Worm (Caenorhabditis elegans): ENCODE measurements around the gene pos-1.
A peak's percentile ranks its signal among the peaks of the same experiment; 100 is the strongest.

Gene pos-1

DNA sequence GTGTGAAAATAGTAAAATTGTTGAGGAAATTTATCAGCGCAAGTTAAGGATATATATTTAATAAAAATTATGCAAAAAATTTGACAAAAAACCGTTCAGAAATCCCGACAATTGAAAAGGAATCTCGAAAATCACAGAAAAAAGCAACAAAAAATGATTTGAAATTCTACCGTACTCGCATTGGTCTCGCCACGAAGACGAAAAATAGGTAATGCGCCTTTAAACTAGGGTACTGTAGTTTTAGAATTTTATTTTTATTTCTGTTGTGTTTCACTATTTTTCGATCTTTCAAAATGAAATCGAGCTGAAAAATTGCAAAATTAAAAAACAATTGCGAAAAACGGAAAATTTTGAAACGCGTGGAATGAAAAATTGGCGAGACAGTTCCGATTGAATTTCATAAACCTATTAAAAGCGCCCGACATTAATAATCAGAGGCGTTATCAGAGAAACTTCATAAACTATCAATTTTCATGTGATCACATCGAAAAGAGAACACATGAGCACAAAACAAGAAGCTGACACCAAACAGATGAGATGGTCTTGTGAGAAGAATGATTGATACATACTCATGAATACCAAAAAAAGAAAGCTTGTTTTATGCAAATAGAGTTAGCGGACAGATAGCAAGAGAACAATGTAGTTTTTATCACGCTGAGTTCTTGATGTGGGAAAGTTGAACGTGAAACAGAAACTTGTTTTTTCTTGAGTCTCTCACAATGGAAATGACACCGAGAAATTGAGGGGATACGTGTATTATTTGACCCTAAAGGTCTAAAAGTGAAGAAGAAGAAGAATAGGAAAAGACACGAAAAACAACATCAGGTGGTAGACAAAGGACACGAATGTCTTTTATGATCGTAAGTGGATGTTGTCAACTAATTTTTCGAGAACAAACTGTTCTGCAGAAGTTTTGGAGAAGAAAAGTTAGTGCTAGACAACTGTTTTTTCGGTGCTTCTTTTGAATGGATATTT, 11.2 kb downstream of the pos-1 start (continued):
- TF ChIP-seq egl-18 (GFP tag; IDR thresholded peaks at IDR 0.05): no peak
- peak; percentile 20 for TF ChIP-seq atf-7 (tag; optimal IDR thresholded peaks at IDR 0.05)
- peak; percentile 31 for TF ChIP-seq F49E8.2 (tag; optimal IDR thresholded peaks at IDR 0.05; ENCODE audit: insufficient read depth)
- TF ChIP-seq sea-2 (GFP tag; IDR thresholded peaks at IDR 0.05): no peak
- TF ChIP-seq lsy-27 (tag; optimal IDR thresholded peaks at IDR 0.05; ENCODE audit: borderline replicate concordance, insufficient read depth): no peak
- 0 out of 2 replicates have a peak, but pooled peaks have one; percentile 8 for TF ChIP-seq pbrm-1 (GFP tag; IDR thresholded peaks at IDR 0.05)
- TF ChIP-seq snpc-3.4 (tag; optimal IDR thresholded peaks at IDR 0.05): peak; percentile 42
- peak; percentile 48; the same call in 1 of the 2 replicates for TF ChIP-seq lin-26 (GFP tag; IDR thresholded peaks at IDR 0.05)

DNA sequence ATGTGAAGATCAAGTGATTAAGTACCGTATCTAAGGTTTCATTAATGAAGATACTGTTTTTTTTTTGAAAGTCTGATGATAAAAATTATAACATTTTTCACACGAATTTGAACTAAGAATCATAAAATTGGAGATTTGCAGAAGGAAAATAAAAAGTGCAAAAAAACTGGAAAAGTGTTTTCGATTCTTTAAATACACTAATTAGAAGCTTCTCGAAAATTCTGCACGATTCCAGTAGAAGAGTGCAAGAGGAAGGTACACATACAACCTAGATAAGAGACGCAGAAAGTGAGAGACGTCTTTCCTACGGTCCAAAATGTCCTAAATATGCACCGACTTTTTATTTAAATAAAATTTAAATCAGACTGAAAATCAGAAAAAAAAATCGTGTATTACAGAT, 12.3 kb downstream of the pos-1 start:
- TF ChIP-seq athp-1 (tag; optimal IDR thresholded peaks at IDR 0.05) (no peak), hlh-26 (GFP tag; conservative IDR thresholded peaks at IDR 0.05) (no peak), lsl-1 (GFP tag; optimal IDR thresholded peaks at IDR 0.05) (no peak), rpc-1 (optimal IDR thresholded peaks at IDR 0.05) (peak; percentile 25), rpc-1 (tag; optimal IDR thresholded peaks at IDR 0.05) (no peak), ceh-91 (GFP tag; IDR thresholded peaks at IDR 0.05) (no peak), madf-6 (GFP tag; IDR thresholded peaks at IDR 0.05) (no peak), hsf-1 (GFP tag; IDR thresholded peaks at IDR 0.05) (peak; percentile 56; the same call in 1 of the 2 replicates), tlf-1 (GFP tag; optimal IDR thresholded peaks at IDR 0.05) (no peak), snpc-1.1 (tag; optimal IDR thresholded peaks at IDR 0.05; ENCODE audit: insufficient read depth) (no peak), ceh-58 (GFP tag; IDR thresholded peaks at IDR 0.05) (no peak), cebp-2 (GFP tag; IDR thresholded peaks at IDR 0.05) (no peak), hmg-1.2 (GFP tag; IDR thresholded peaks at IDR 0.05) (peak; percentile 38; the same call in 1 of the 2 replicates), gei-17 (GFP tag; optimal IDR thresholded peaks at IDR 0.05) (no peak), ets-4 (GFP tag; optimal IDR thresholded peaks at IDR 0.05) (no peak)

DNA sequence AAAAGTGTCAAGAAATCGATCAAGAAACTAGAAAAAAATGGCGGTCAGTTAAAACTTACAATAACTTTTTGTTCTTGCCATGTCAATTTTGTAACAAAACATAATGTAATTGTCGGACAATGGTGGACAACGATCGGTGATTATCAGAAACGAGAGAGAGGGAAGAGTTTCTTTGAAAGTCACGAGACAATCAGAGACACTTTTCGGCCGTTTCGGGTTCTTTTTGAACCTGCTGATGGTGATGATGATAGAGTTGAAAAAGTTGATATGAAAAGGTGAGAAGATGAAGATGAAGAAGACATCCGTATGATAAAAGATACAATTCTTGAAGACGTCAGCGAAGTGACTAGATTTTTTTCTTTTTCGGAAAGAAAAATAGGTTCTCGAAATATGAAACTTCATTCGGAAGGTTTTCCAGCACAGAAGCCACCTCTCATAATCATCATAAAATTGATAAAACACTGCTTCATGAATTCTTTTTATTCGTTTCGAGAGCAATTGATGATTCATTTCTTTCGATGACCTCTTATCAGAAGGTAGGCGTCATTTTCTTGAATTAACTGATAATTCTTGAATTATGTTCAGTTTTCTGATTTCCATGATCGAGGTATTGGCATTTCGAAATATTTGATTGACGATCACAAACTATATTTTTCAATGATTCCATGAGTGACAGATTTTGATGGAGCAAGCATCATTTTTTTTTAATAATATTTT, 13.0 kb downstream of the pos-1 start:
- TF ChIP-seq hlh-26 (GFP tag; conservative IDR thresholded peaks at IDR 0.05): no peak
- TF ChIP-seq ccch-3 (GFP tag; optimal IDR thresholded peaks at IDR 0.05): no peak
- peak; percentile 81 for TF ChIP-seq nhr-80 (tag; optimal IDR thresholded peaks at IDR 0.05)
- TF ChIP-seq cebp-1 (GFP tag; IDR thresholded peaks at IDR 0.05): no peak
- TF ChIP-seq cebp-1 (tag; optimal IDR thresholded peaks at IDR 0.05): peak; percentile 53

DNA sequence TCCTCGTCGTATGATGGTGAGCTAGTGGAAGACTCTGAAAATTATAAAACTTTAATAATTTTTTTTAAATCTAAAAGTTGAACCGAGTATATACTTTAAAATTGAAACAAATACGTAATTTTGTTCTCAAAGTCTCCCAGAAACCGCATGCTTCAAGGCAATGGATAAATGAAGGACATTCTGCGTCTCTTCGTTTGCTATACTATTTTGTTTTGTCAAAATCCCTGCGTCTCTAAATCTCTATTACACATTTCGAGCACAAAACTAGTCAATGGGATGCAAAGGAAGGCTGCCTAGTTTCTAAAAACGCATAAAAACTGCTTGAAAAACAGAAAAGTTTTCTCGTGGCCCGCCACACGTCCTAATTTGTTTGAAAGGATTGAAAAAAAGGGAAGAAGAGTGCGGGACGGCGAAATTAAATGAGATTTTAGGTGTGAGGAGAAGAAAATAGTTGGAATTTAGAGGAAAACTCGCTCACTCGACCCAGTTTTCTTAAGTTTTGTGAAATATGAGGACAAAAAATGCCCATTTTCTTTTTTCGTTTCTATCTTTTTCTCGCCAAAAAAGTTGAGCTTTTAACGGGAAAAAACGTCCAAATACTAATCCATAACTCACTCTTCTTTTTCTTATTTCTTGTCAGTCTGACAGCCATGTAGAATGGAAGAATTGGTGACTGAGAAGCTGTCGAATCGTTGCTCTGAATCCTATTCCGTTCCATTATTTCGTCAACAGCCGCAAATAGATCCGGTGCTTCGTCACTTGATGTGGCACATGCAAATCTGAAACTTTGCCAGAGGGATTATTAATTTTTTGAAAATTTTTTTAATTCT, 14.9 kb downstream of the pos-1 start:
- TF ChIP-seq hmg-1.2 (GFP tag; IDR thresholded peaks at IDR 0.05) (peak; percentile 96), him-1 (tag; optimal IDR thresholded peaks at IDR 0.05) (no peak)

Measured in whole organism, young adult.